Fruit fly (Drosophila melanogaster) whole organism, embryonic: ENCODE data around the gene CG15435.
A peak's percentile ranks its signal among the peaks of the same experiment; 100 is the strongest.

Experiments used
- CG10462 ChIP-seq: fragments of 200-800 bp; sonication (Bioruptor generic); optimal IDR thresholded peaks from 2 replicates; lab custom pipeline; 2016; ENCODE audit warnings: missing biosample characterization, missing genetic modification characterization
- CG10565 ChIP-seq: fragments of 200-800 bp; sonication (Bioruptor generic); optimal IDR thresholded peaks from 3 replicates; lab custom pipeline; 2016; ENCODE audit warnings: missing biosample characterization, mild to moderate bottlenecking, missing genetic modification characterization
- CG12155 ChIP-seq: fragments of 200-800 bp; sonication (Bioruptor generic); optimal IDR thresholded peaks from 3 replicates; lab custom pipeline; 2016; ENCODE audit warnings: missing biosample characterization, missing genetic modification characterization
- CG13775 ChIP-seq: fragments of 200-800 bp; sonication (Bioruptor generic); optimal IDR thresholded peaks from 3 replicates; lab custom pipeline; 2017; ENCODE audit warnings: missing biosample characterization, mild to moderate bottlenecking, missing genetic modification characterization
- CG14014 ChIP-seq: fragments of 200-800 bp; sonication (Bioruptor generic); IDR thresholded peaks from 2 replicates; pipeline ENCODE4 v1.3.6; 2022; ENCODE audit warnings: missing biosample characterization, missing genetic modification characterization
- CG15696 ChIP-seq: fragments of 200-800 bp; sonication (Bioruptor generic); optimal IDR thresholded peaks from 2 replicates; lab custom pipeline; 2019; ENCODE audit warnings: missing biosample characterization, mild to moderate bottlenecking, missing genetic modification characterization, moderate library complexity
- CG16815 ChIP-seq: fragments of 200-800 bp; sonication (Bioruptor generic); optimal IDR thresholded peaks from 3 replicates; lab custom pipeline; 2017; ENCODE audit warnings: missing biosample characterization, mild to moderate bottlenecking, missing genetic modification characterization
- CG18011 ChIP-seq: fragments of 200-800 bp; sonication (Bioruptor generic); optimal IDR thresholded peaks from 2 replicates; lab custom pipeline; 2017; ENCODE audit warnings: missing biosample characterization, missing genetic modification characterization, mild to moderate bottlenecking, moderate library complexity, missing genotype
- CG2875 ChIP-seq: fragments of 200-800 bp; sonication (Bioruptor generic); optimal IDR thresholded peaks from 2 replicates; lab custom pipeline; 2017; ENCODE audit warnings: missing biosample characterization, mild to moderate bottlenecking, missing genetic modification characterization, missing genetic modification reagents
- CG2889 ChIP-seq: fragments of 200-800 bp; sonication (Bioruptor generic); IDR thresholded peaks from 3 replicates; pipeline ENCODE4 v1.3.6; 2022; ENCODE audit warnings: missing biosample characterization, missing genetic modification characterization
- CG31441 ChIP-seq: fragments of 200-800 bp; sonication (Bioruptor generic); IDR thresholded peaks from 2 replicates; pipeline ENCODE4 v1.3.6; 2022; ENCODE audit warnings: missing biosample characterization, missing genetic modification characterization
- CG3281 ChIP-seq: fragments of 200-800 bp; sonication (Bioruptor generic); optimal IDR thresholded peaks from 3 replicates; lab custom pipeline; 2017; ENCODE audit warnings: missing biosample characterization, mild to moderate bottlenecking, missing genetic modification characterization
- CG4282 ChIP-seq: fragments of 200-800 bp; sonication (Bioruptor generic); optimal IDR thresholded peaks from 2 replicates; lab custom pipeline; 2016; ENCODE audit warnings: missing biosample characterization, missing genetic modification characterization
- CG4617 ChIP-seq: fragments of 200-800 bp; sonication (Bioruptor generic); optimal IDR thresholded peaks from 3 replicates; lab custom pipeline; 2016; ENCODE audit warnings: missing biosample characterization, missing genetic modification characterization, borderline replicate concordance
- CG6254 ChIP-seq: fragments of 200-800 bp; sonication (Bioruptor generic); optimal IDR thresholded peaks from 3 replicates; lab custom pipeline; 2017; ENCODE audit warnings: mild to moderate bottlenecking, missing biosample characterization, missing genetic modification reagents, missing genetic modification characterization
- CG6854 ChIP-seq: fragments of 200-800 bp; sonication (Bioruptor generic); optimal IDR thresholded peaks from 3 replicates; lab custom pipeline; 2017; ENCODE audit warnings: missing biosample characterization, mild to moderate bottlenecking, missing genetic modification characterization
- CG7372 ChIP-seq: fragments of 200-800 bp; sonication (Bioruptor generic); IDR thresholded peaks from 2 replicates; pipeline ENCODE4 v1.3.6; 2022; ENCODE audit warnings: missing biosample characterization, missing genetic modification characterization
- CG8359 ChIP-seq: fragments of 200-800 bp; sonication (Bioruptor generic); optimal IDR thresholded peaks from 2 replicates; lab custom pipeline; 2017; ENCODE audit warnings: missing biosample characterization, mild to moderate bottlenecking, missing genetic modification characterization, borderline replicate concordance
- CTCF ChIP-seq: fragments of 200-800 bp; sonication (Bioruptor generic); optimal IDR thresholded peaks from 2 replicates; lab custom pipeline; 2017; ENCODE audit warnings: missing biosample characterization, mild to moderate bottlenecking, missing genetic modification characterization, moderate library complexity
- Camta ChIP-seq: fragments of 200-800 bp; sonication (Bioruptor generic); optimal IDR thresholded peaks from 2 replicates; lab custom pipeline; 2016; ENCODE audit warnings: missing biosample characterization, missing genetic modification characterization
- CrebB ChIP-seq: fragments of 200-800 bp; sonication (Bioruptor generic); optimal IDR thresholded peaks from 3 replicates; lab custom pipeline; 2018; ENCODE audit warnings: missing biosample characterization, mild to moderate bottlenecking, missing genetic modification characterization
- Deaf1 ChIP-seq: fragments of 200-800 bp; optimal IDR thresholded peaks from 3 replicates; lab custom pipeline; 2019; ENCODE audit warnings: missing biosample characterization, mild to moderate bottlenecking, missing genetic modification characterization, moderate library complexity
- Dek ChIP-seq: fragments of 200-800 bp; sonication (Bioruptor generic); optimal IDR thresholded peaks from 3 replicates; lab custom pipeline; 2019; ENCODE audit warnings: missing biosample characterization, mild to moderate bottlenecking, missing genetic modification characterization, moderate library complexity
- Dip2 ChIP-seq: fragments of 200-800 bp; sonication (Bioruptor generic); IDR thresholded peaks from 2 replicates; pipeline ENCODE4 v1.3.6; 2022; ENCODE audit warnings: missing biosample characterization, missing genetic modification characterization
- E2f2 ChIP-seq: fragments of 200-800 bp; sonication (Bioruptor generic); IDR thresholded peaks from 2 replicates; pipeline ENCODE4 v1.3.6; 2022; ENCODE audit warnings: missing biosample characterization, missing genetic modification characterization
- Ets65A ChIP-seq: fragments of 200-800 bp; sonication (Bioruptor generic); peaks from one replicate; lab custom pipeline; 2016; ENCODE audit warnings: missing biosample characterization, missing genetic modification characterization
- Hand ChIP-seq: fragments of 200-800 bp; sonication (Bioruptor generic); optimal IDR thresholded peaks from 2 replicates; lab custom pipeline; 2017; ENCODE audit warnings: mild to moderate bottlenecking, missing biosample characterization, missing genetic modification reagents, missing genetic modification characterization
- HmgD ChIP-seq: fragments of 200-800 bp; sonication (Bioruptor generic); optimal IDR thresholded peaks from 3 replicates; lab custom pipeline; 2016; ENCODE audit warnings: missing biosample characterization, missing genetic modification characterization
- Hmr ChIP-seq: fragments of 200-800 bp; sonication (Bioruptor generic); optimal IDR thresholded peaks from 3 replicates; lab custom pipeline; 2017; ENCODE audit warnings: mild to moderate bottlenecking, missing biosample characterization, missing genetic modification reagents, missing genetic modification characterization
- Rx ChIP-seq: fragments of 200-800 bp; sonication (Bioruptor generic); IDR thresholded peaks from 2 replicates; pipeline ENCODE4 v1.3.6; 2022; ENCODE audit warnings: missing biosample characterization, missing genetic modification characterization
- Usf ChIP-seq: fragments of 200-800 bp; sonication (Bioruptor generic); optimal IDR thresholded peaks from 2 replicates; lab custom pipeline; 2017; ENCODE audit warnings: missing genotype, missing biosample characterization, missing genetic modification characterization
- Xbp1 ChIP-seq: fragments of 200-800 bp; sonication (Bioruptor generic); optimal IDR thresholded peaks from 3 replicates; lab custom pipeline; 2016; ENCODE audit warnings: missing biosample characterization, mild to moderate bottlenecking, missing genetic modification characterization
- YL-1 ChIP-seq: fragments of 200-800 bp; sonication (Bioruptor generic); optimal IDR thresholded peaks from 3 replicates; lab custom pipeline; 2017; ENCODE audit warnings: missing biosample characterization, mild to moderate bottlenecking, missing genetic modification characterization
- br ChIP-seq: fragments of >200 bp; optimal IDR thresholded peaks from 2 replicates; lab custom pipeline; 2017
- bsh ChIP-seq, 2 experiments: fragments of 200-800 bp; sonication (Bioruptor generic); optimal IDR thresholded peaks; 2 replicates each; lab custom pipeline; 2017 to 2018; ENCODE audit warnings: mild to moderate bottlenecking in 2 of 2, missing biosample characterization in 2 of 2, missing genetic modification characterization in 2 of 2, moderate library complexity in 1 of 2
- ci ChIP-seq: fragments of 200-800 bp; sonication (Bioruptor generic); IDR thresholded peaks from 3 replicates; pipeline ENCODE4 v1.3.6; 2022; ENCODE audit warnings: missing biosample characterization, missing genetic modification characterization
- ewg ChIP-seq: fragments of 200-800 bp; sonication (Bioruptor generic); optimal IDR thresholded peaks from 3 replicates; lab custom pipeline; 2017; ENCODE audit warnings: mild to moderate bottlenecking, missing biosample characterization, missing genetic modification reagents, missing genetic modification characterization
- grn ChIP-seq: fragments of 200-800 bp; sonication (Bioruptor generic); optimal IDR thresholded peaks from 3 replicates; lab custom pipeline; 2017; ENCODE audit warnings: missing biosample characterization, missing genetic modification characterization
- gsb-n ChIP-seq: fragments of 200-800 bp; sonication (Bioruptor generic); optimal IDR thresholded peaks from 3 replicates; lab custom pipeline; 2018; ENCODE audit warnings: missing biosample characterization, mild to moderate bottlenecking, missing genetic modification characterization
- hbn ChIP-seq: fragments of 200-800 bp; sonication (Bioruptor generic); IDR thresholded peaks from 2 replicates; pipeline ENCODE4 v1.3.6; 2022; ENCODE audit warnings: missing biosample characterization, missing genetic modification characterization; ENCODE audit not compliant: partially characterized antibody
- kay ChIP-seq: fragments of 200-800 bp; sonication (Bioruptor generic); optimal IDR thresholded peaks from 2 replicates; lab custom pipeline; 2016; ENCODE audit warnings: missing biosample characterization, missing genetic modification characterization
- lbe ChIP-seq: fragments of 200-800 bp; sonication (Bioruptor generic); optimal IDR thresholded peaks from 2 replicates; lab custom pipeline; 2016; ENCODE audit warnings: missing biosample characterization, mild to moderate bottlenecking, missing genetic modification characterization
- nau ChIP-seq: fragments of 200-800 bp; sonication (Bioruptor generic); optimal IDR thresholded peaks from 3 replicates; lab custom pipeline; 2017; ENCODE audit warnings: missing biosample characterization, mild to moderate bottlenecking, missing genetic modification characterization, missing genetic modification reagents
- onecut ChIP-seq: fragments of 200-800 bp; sonication (Bioruptor generic); IDR thresholded peaks from 2 replicates; pipeline ENCODE4 v1.3.6; 2022; ENCODE audit warnings: missing biosample characterization, missing genetic modification characterization
- otp ChIP-seq: fragments of 200-800 bp; sonication (Bioruptor generic); IDR thresholded peaks from 3 replicates; pipeline ENCODE4, ENCODE4 v1.3.6; 2022; ENCODE audit warnings: missing biosample characterization, missing genetic modification characterization
- salm ChIP-seq: fragments of 200-800 bp; sonication (Bioruptor generic); optimal IDR thresholded peaks from 2 replicates; lab custom pipeline; 2018; ENCODE audit warnings: missing biosample characterization, mild to moderate bottlenecking, missing genetic modification characterization
- sisA ChIP-seq: fragments of 200-800 bp; sonication (Bioruptor generic); IDR thresholded peaks from 2 replicates; pipeline ENCODE4 v1.3.6; 2022; ENCODE audit warnings: missing biosample characterization, missing genetic modification characterization
- so ChIP-seq: fragments of 200-800 bp; sonication (Bioruptor generic); IDR thresholded peaks from 3 replicates; pipeline ENCODE4 v1.3.6; 2022; ENCODE audit warnings: missing biosample characterization, missing genetic modification characterization
- tap ChIP-seq: fragments of 200-800 bp; optimal IDR thresholded peaks from 3 replicates; lab custom pipeline; 2019; ENCODE audit warnings: missing biosample characterization, mild to moderate bottlenecking, missing genetic modification characterization, moderate library complexity
- tup ChIP-seq: fragments of 200-800 bp; sonication (Bioruptor generic); optimal IDR thresholded peaks from 2 replicates; lab custom pipeline; 2016; ENCODE audit warnings: missing biosample characterization, mild to moderate bottlenecking, missing genetic modification characterization, moderate library complexity
- zen ChIP-seq: fragments of 200-800 bp; sonication (Bioruptor generic); optimal IDR thresholded peaks from 3 replicates; lab custom pipeline; 2018; ENCODE audit warnings: missing biosample characterization, mild to moderate bottlenecking, missing genetic modification characterization, moderate library complexity
- zfh2 ChIP-seq: fragments of 200-800 bp; sonication (Bioruptor generic); optimal IDR thresholded peaks from 2 replicates; lab custom pipeline; 2016; ENCODE audit warnings: missing biosample characterization, missing genetic modification characterization

The CG15435 gene

dm6 chr2L:4448582-4449016, 10.9 kb upstream of the CG15435 start, which contains the start of gene MFS18 (continued):
- TF ChIP-seq Camta (GFP tag; lab: Kevin White, UChicago) (peak; percentile 97), CG4617 (GFP tag; lab: Kevin White, UChicago) (peak; percentile 97), so (GFP tag; lab: Robert Waterston, UW) (peak; percentile 99), CTCF (GFP tag; lab: Kevin White, UChicago) (peak; percentile 72), CrebB (tag; lab: Kevin White, UChicago) (peak; percentile 92), CG4282 (no peak), CG6854 (peak; percentile 97), CG10462 (GFP tag; lab: Kevin White, UChicago) (peak; percentile 94), nau (no peak), HmgD (GFP tag; lab: Kevin White, UChicago) (peak; percentile 6), CG18011 (GFP tag; lab: Kevin White, UChicago) (peak; percentile 85), bsh (GFP tag; optimal IDR thresholded peaks at IDR 0.05; lab: Kevin White, UChicago) (peak; percentile 67 to 97), lbe (GFP tag; lab: Kevin White, UChicago) (peak; percentile 93), CG6254 (GFP tag; lab: Kevin White, UChicago) (peak; percentile 97), zen (tag; lab: Kevin White, UChicago) (peak; percentile 99), hbn (peak; percentile 46), sisA (GFP tag; lab: Robert Waterston, UW) (peak; percentile 99), Ets65A (peak; percentile 98), CG8359 (peak; percentile 94), CG31441 (GFP tag; lab: Robert Waterston, UW) (peak; percentile 99), Hmr (GFP tag; lab: Kevin White, UChicago) (peak; percentile 97), Rx (GFP tag; lab: Robert Waterston, UW) (peak; percentile 98), tup (GFP tag; lab: Kevin White, UChicago) (peak; percentile 89), zfh2 (GFP tag; lab: Kevin White, UChicago) (peak; percentile 84), E2f2 (GFP tag; lab: Robert Waterston, UW) (peak; percentile 88), gsb-n (peak; percentile 97), onecut (peak; percentile 89), CG7372 (peak; percentile 97), CG10565 (peak; percentile 84), grn (GFP tag; lab: Kevin White, UChicago) (peak; percentile 74), CG16815 (GFP tag; lab: Kevin White, UChicago) (peak; percentile 93), ci (GFP tag; lab: Robert Waterston, UW) (peak; percentile 99), YL-1 (peak; percentile 96), Dek (tag; lab: Kevin White, UChicago) (peak; percentile 92), CG13775 (GFP tag; lab: Kevin White, UChicago) (peak; percentile 98), Deaf1 (tag; lab: Kevin White, UChicago) (peak; percentile 69), CG2875 (GFP tag; lab: Kevin White, UChicago) (peak; percentile 94), salm (tag; lab: Kevin White, UChicago) (peak; percentile 89), CG12155 (GFP tag; lab: Kevin White, UChicago) (peak; percentile 94), otp (peak; percentile 99), kay (GFP tag; lab: Kevin White, UChicago) (peak; percentile 91), Xbp1 (GFP tag; lab: Kevin White, UChicago) (peak; percentile 98), CG2889 (GFP tag; lab: Robert Waterston, UW) (peak; percentile 97), CG3281 (peak; percentile 98), ewg (GFP tag; lab: Kevin White, UChicago) (peak; percentile 88), Usf (peak; percentile 88), br (lab: Kevin White, UChicago) (no peak), tap (tag; lab: Kevin White, UChicago) (peak; percentile 98), Hand (GFP tag; lab: Kevin White, UChicago) (peak; percentile 89), CG15696 (tag; lab: Kevin White, UChicago) (peak; percentile 96), CG14014 (GFP tag; lab: Robert Waterston, UW) (peak; percentile 99), Dip2 (GFP tag; lab: Robert Waterston, UW) (peak; percentile 70)
